Worm (Caenorhabditis elegans): ENCODE results near the gene srh-115.

- TF ChIP-seq unc-62 (GFP tag; optimal IDR thresholded peaks at IDR 0.05): no peak
- TF ChIP-seq elt-3 (tag; optimal IDR thresholded peaks at IDR 0.05): no peak
- TF ChIP-seq blmp-1 (tag; optimal IDR thresholded peaks at IDR 0.05): no peak
- TF ChIP-seq dpl-1 (GFP tag; optimal IDR thresholded peaks at IDR 0.05): no peak
- TF ChIP-seq Y116A8C.19 (tag; optimal IDR thresholded peaks at IDR 0.05; ENCODE audit: borderline replicate concordance): no peak
- TF ChIP-seq nhr-76 (tag; optimal IDR thresholded peaks at IDR 0.05): no peak
- no peak for TF ChIP-seq lin-13 (GFP tag; optimal IDR thresholded peaks at IDR 0.05)
- TF ChIP-seq elt-2 (tag; optimal IDR thresholded peaks at IDR 0.05): no peak
These were observed 37.2 kb downstream of the srh-115 start for ce11 chrV:17292740-17293139.
